Worm (Caenorhabditis elegans) whole organism, young adult: Measurements from ENCODE around the gene C01G6.2.

Experiments
- F23B12.7 ChIP-seq: sonication (generic microtip); optimal IDR thresholded peaks from 2 replicates; lab custom pipeline; 2017; ENCODE audit warnings: missing genetic modification characterization, mild to moderate bottlenecking, missing compliant biosample characterization, antibody characterized with exemption, moderate library complexity; ENCODE audit not compliant: insufficient read depth
- F37B4.10 ChIP-seq: fragments of 200-800 bp; sonication (Bioruptor generic); IDR thresholded peaks from 2 replicates; pipeline ENCODE4 v1.3.6; 2022; ENCODE audit warnings: missing genetic modification characterization, missing compliant biosample characterization
- bed-2 ChIP-seq: fragments of 200-800 bp; sonication (Bioruptor generic); IDR thresholded peaks from 2 replicates; pipeline ENCODE4 v1.3.6; 2022; ENCODE audit warnings: missing genetic modification reagents, missing genetic modification characterization, missing compliant biosample characterization
- nhr-179 ChIP-seq: sonication (generic microtip); optimal IDR thresholded peaks from 2 replicates; lab custom pipeline; 2016; ENCODE audit warnings: mild to moderate bottlenecking, missing genetic modification characterization, missing compliant biosample characterization
- pha-4 ChIP-seq: fragments of 150-350 bp; sonication (generic microtip); optimal IDR thresholded peaks from 2 replicates; lab custom pipeline; 2014; ENCODE audit warnings: missing biosample characterization, missing genetic modification reagents, missing genetic modification characterization
- unc-62 ChIP-seq: fragments of 150-350 bp; optimal IDR thresholded peaks from 2 replicates; lab custom pipeline; 2014; ENCODE audit warnings: missing biosample characterization, missing genetic modification reagents, missing genetic modification characterization

DNA sequence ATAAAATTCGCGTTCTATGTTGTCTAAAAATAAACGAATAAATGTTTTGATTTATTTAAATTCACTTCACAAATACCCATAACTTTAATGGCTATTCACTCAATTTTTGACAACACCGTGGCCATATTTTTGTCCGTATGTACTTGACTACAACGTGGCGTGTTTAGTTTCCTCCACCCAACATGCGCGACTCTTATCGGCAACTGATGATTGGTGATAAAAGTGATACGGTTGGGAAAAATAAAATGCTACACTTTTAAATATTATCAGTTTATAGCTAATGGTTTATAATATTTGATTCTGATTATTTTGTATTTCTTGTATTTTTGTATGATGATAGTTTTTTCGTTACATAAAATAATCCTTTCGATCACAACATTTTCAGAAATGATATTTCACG lies 24.8 kb downstream of the C01G6.2 start, which contains the start of gene acs-7:
- no peak for TF ChIP-seq pha-4
- TF ChIP-seq F23B12.7 (tag; lab: Kevin White, UChicago), result no peak
- TF ChIP-seq bed-2 (GFP tag; lab: Robert Waterston, UW), result no peak
- TF ChIP-seq nhr-179 (tag; lab: Kevin White, UChicago), result no peak
- TF ChIP-seq unc-62, result no peak
- TF ChIP-seq F37B4.10 (GFP tag; lab: Robert Waterston, UW), result no peak
